Worm (Caenorhabditis elegans) whole organism, late embryonic: ENCODE measurements around the gene fshr-1.

Experiments used
- C08G9.2 ChIP-seq: sonication (generic microtip); optimal IDR thresholded peaks from 2 replicates; lab custom pipeline; 2016; ENCODE audit warnings: mild to moderate bottlenecking, missing genetic modification characterization, moderate library complexity, missing compliant biosample characterization
- C38D4.7 ChIP-seq: fragments of 200-800 bp; sonication (Bioruptor generic); optimal IDR thresholded peaks from 2 replicates; lab custom pipeline; 2018; ENCODE audit warnings: mild to moderate bottlenecking, missing genetic modification characterization, moderate library complexity, missing compliant biosample characterization
- F13H6.1 ChIP-seq: sonication (generic microtip); optimal IDR thresholded peaks from 2 replicates; lab custom pipeline; 2016; ENCODE audit warnings: missing genetic modification characterization, missing compliant biosample characterization
- ama-1 ChIP-seq: fragments of 150-350 bp; optimal IDR thresholded peaks from 2 replicates; lab custom pipeline; 2014
- ceh-14 ChIP-seq: sonication (generic microtip); optimal IDR thresholded peaks from 2 replicates; lab custom pipeline; 2016; ENCODE audit warnings: missing genotype, missing genetic modification characterization, missing compliant biosample characterization
- che-1 ChIP-seq: sonication (generic microtip); optimal IDR thresholded peaks from 2 replicates; lab custom pipeline; 2016; ENCODE audit warnings: mild to moderate bottlenecking, missing genetic modification characterization, missing compliant biosample characterization
- elt-2 ChIP-seq: sonication (generic microtip); optimal IDR thresholded peaks from 2 replicates; lab custom pipeline; 2016; ENCODE audit warnings: missing genetic modification reagents, missing genetic modification characterization, missing compliant biosample characterization
- gmeb-2 ChIP-seq: sonication (generic microtip); optimal IDR thresholded peaks from 2 replicates; lab custom pipeline; 2016; ENCODE audit warnings: missing genetic modification characterization, inconsistent platforms, missing compliant biosample characterization
- nfya-1 ChIP-seq: sonication (generic microtip); optimal IDR thresholded peaks from 2 replicates; lab custom pipeline; 2017; ENCODE audit warnings: missing genetic modification characterization, mild to moderate bottlenecking, missing compliant biosample characterization, antibody characterized with exemption, moderate library complexity
- pag-3 ChIP-seq: sonication (generic microtip); optimal IDR thresholded peaks from 2 replicates; lab custom pipeline; 2016; ENCODE audit warnings: missing compliant biosample characterization, missing genetic modification characterization, borderline replicate concordance
- ref-2 ChIP-seq: sonication (generic microtip); optimal IDR thresholded peaks from 2 replicates; lab custom pipeline; 2016; ENCODE audit warnings: missing genetic modification characterization, missing compliant biosample characterization
- unc-55 ChIP-seq: sonication (generic microtip); optimal IDR thresholded peaks from 2 replicates; lab custom pipeline; 2017; ENCODE audit warnings: missing biosample characterization, missing genetic modification reagents, missing genetic modification characterization

ce11 chrV:9871339-9871738 lies 18.3 kb upstream of the fshr-1 start, which contains the start of gene srab-18:
- no peak for TF ChIP-seq pag-3
- no peak for TF ChIP-seq C38D4.7 (GFP tag; lab: Kevin White, UChicago)
- TF ChIP-seq che-1 (tag; lab: Kevin White, UChicago) = no peak
- no peak for TF ChIP-seq C08G9.2 (tag; lab: Kevin White, UChicago)
- no peak for TF ChIP-seq F13H6.1
- TF ChIP-seq ama-1 = no peak
- TF ChIP-seq ceh-14 (tag; lab: Kevin White, UChicago) = no peak
- TF ChIP-seq ref-2 (tag; lab: Kevin White, UChicago) = no peak
- TF ChIP-seq elt-2 (tag; lab: Kevin White, UChicago) = no peak
- TF ChIP-seq gmeb-2 (tag; lab: Kevin White, UChicago) = no peak
- TF ChIP-seq unc-55 = no peak
- no peak for TF ChIP-seq nfya-1 (tag; lab: Kevin White, UChicago)
